Worm (Caenorhabditis elegans): ENCODE measurements around the gene fbxa-80.
"Not testable (repeated sequence)": the region's sequence is repeated elsewhere in the genome, so short reads cannot be mapped to it uniquely, and the experiment has no call there.

- TF ChIP-seq aly-2 (tag; optimal IDR thresholded peaks at IDR 0.05); nhr-28 (tag; optimal IDR thresholded peaks at IDR 0.05); unc-62 (GFP tag; optimal IDR thresholded peaks at IDR 0.05); lin-14 (GFP tag; optimal IDR thresholded peaks at IDR 0.05); elt-3 (tag; optimal IDR thresholded peaks at IDR 0.05): not testable (repeated sequence)
Measured at ce11 chrIII:1263692-1264091, 51.3 kb downstream of the fbxa-80 start, which contains the start of gene srz-9.
